Fruit fly (Drosophila melanogaster) whole organism, embryonic: ENCODE data around the gene CG14110.
A peak's percentile ranks its signal among the peaks of the same experiment; 100 is the strongest.

Experiments used
- CG11093 ChIP-seq: fragments of 200-800 bp; sonication (Bioruptor generic); IDR thresholded peaks from 3 replicates; pipeline ENCODE4 v1.3.6; 2022; ENCODE audit warnings: missing biosample characterization, missing genetic modification characterization
- CG12236 ChIP-seq: fragments of 200-800 bp; sonication (Bioruptor generic); optimal IDR thresholded peaks from 2 replicates; lab custom pipeline; 2016; ENCODE audit warnings: missing biosample characterization, missing genetic modification characterization
- CG13287 ChIP-seq: fragments of 200-800 bp; sonication (Bioruptor generic); IDR thresholded peaks from 2 replicates; pipeline ENCODE4 v1.3.6; 2022; ENCODE audit warnings: missing biosample characterization, missing genetic modification characterization; ENCODE audit not compliant: partially characterized antibody
- CG14667 ChIP-seq: fragments of 200-800 bp; sonication (Bioruptor generic); IDR thresholded peaks from 2 replicates; pipeline ENCODE4 v1.3.6; 2022; ENCODE audit warnings: missing biosample characterization, missing genetic modification characterization
- CG14860 ChIP-seq: fragments of 200-800 bp; sonication (Bioruptor generic); IDR thresholded peaks from 3 replicates; pipeline ENCODE4 v1.3.6; 2022; ENCODE audit warnings: missing biosample characterization, missing genetic modification characterization; ENCODE audit not compliant: partially characterized antibody
- CG15514 ChIP-seq: fragments of 200-800 bp; sonication (Bioruptor generic); optimal IDR thresholded peaks from 3 replicates; lab custom pipeline; 2017; ENCODE audit warnings: missing biosample characterization, missing genetic modification characterization, mild to moderate bottlenecking, moderate library complexity, missing genetic modification reagents
- CG16863 ChIP-seq: fragments of 200-800 bp; sonication (Bioruptor generic); optimal IDR thresholded peaks from 3 replicates; lab custom pipeline; 2016; ENCODE audit warnings: missing biosample characterization, missing genetic modification characterization
- CG2712 ChIP-seq: fragments of 200-800 bp; optimal IDR thresholded peaks from 3 replicates; lab custom pipeline; 2019; ENCODE audit warnings: missing biosample characterization, mild to moderate bottlenecking, missing genetic modification characterization, moderate library complexity
- CG30020 ChIP-seq: fragments of 200-800 bp; optimal IDR thresholded peaks from 2 replicates; lab custom pipeline; 2019; ENCODE audit warnings: missing biosample characterization, mild to moderate bottlenecking, missing genetic modification characterization, moderate library complexity
- CG32772 ChIP-seq: fragments of 200-800 bp; sonication (Bioruptor generic); IDR thresholded peaks from 2 replicates; pipeline ENCODE4 v1.3.6; 2022; ENCODE audit warnings: missing biosample characterization, missing genetic modification characterization
- CG4328 ChIP-seq: fragments of 200-800 bp; sonication (Bioruptor generic); optimal IDR thresholded peaks from 3 replicates; lab custom pipeline; 2017; ENCODE audit warnings: missing biosample characterization, missing genetic modification reagents, missing genetic modification characterization
- CG4360 ChIP-seq: fragments of 200-800 bp; sonication (Bioruptor generic); IDR thresholded peaks from 2 replicates; pipeline ENCODE4 v1.3.6; 2022; ENCODE audit warnings: missing biosample characterization, missing genetic modification characterization
- CG4617 ChIP-seq: fragments of 200-800 bp; sonication (Bioruptor generic); optimal IDR thresholded peaks from 3 replicates; lab custom pipeline; 2016; ENCODE audit warnings: missing biosample characterization, missing genetic modification characterization, borderline replicate concordance
- CG6683 ChIP-seq: fragments of 200-800 bp; sonication (Bioruptor generic); optimal IDR thresholded peaks from 2 replicates; lab custom pipeline; 2017; ENCODE audit warnings: missing biosample characterization, mild to moderate bottlenecking, missing genetic modification characterization, missing genetic modification reagents
- CG7839 ChIP-seq: fragments of 200-800 bp; sonication (Bioruptor generic); optimal IDR thresholded peaks from 3 replicates; lab custom pipeline; 2018; ENCODE audit warnings: missing biosample characterization, mild to moderate bottlenecking, missing genetic modification characterization, moderate library complexity
- Dfd ChIP-seq, 2 experiments: fragments of >200 bp; optimal IDR thresholded peaks; 2 replicates each; lab custom pipeline; 2017; ENCODE audit warnings: missing biosample characterization in 2 of 2, missing genetic modification characterization in 2 of 2
- Drgx ChIP-seq: fragments of 200-800 bp; sonication (Bioruptor generic); IDR thresholded peaks from 2 replicates; pipeline ENCODE4 v1.3.6; 2022; ENCODE audit warnings: missing biosample characterization, missing genetic modification characterization
- Fer1 ChIP-seq: fragments of 200-800 bp; sonication (Bioruptor generic); optimal IDR thresholded peaks from 2 replicates; lab custom pipeline; 2017; ENCODE audit warnings: missing biosample characterization, mild to moderate bottlenecking, missing genetic modification characterization
- HHEX ChIP-seq: fragments of 200-800 bp; sonication (Bioruptor generic); optimal IDR thresholded peaks from 3 replicates; lab custom pipeline; 2017; ENCODE audit warnings: missing biosample characterization, mild to moderate bottlenecking, missing genetic modification characterization, missing genetic modification reagents
- Hmr ChIP-seq: fragments of 200-800 bp; sonication (Bioruptor generic); optimal IDR thresholded peaks from 3 replicates; lab custom pipeline; 2017; ENCODE audit warnings: mild to moderate bottlenecking, missing biosample characterization, missing genetic modification reagents, missing genetic modification characterization
- Scr ChIP-seq: fragments of 200-800 bp; sonication (Bioruptor generic); IDR thresholded peaks from 2 replicates; pipeline ENCODE4 v1.3.6; 2022; ENCODE audit warnings: missing biosample characterization, missing genetic modification characterization; ENCODE audit not compliant: partially characterized antibody
- Sox100B ChIP-seq: fragments of 200-800 bp; sonication (Bioruptor generic); optimal IDR thresholded peaks from 3 replicates; lab custom pipeline; 2018; ENCODE audit warnings: missing biosample characterization, mild to moderate bottlenecking, missing genetic modification characterization
- Spps ChIP-seq: fragments of 200-800 bp; sonication (Bioruptor generic); optimal IDR thresholded peaks from 2 replicates; lab custom pipeline; 2018; ENCODE audit warnings: missing biosample characterization, mild to moderate bottlenecking, missing genetic modification characterization
- Stat92E ChIP-seq, 3 experiments: fragments of >200 bp in 2 of 3; fragments of 200-800 bp in 1 of 3; sonication (Bioruptor generic) in 1 of 3; optimal IDR thresholded peaks; 2 replicates each; lab custom pipeline; 2017 to 2019; ENCODE audit warnings: missing biosample characterization in 3 of 3, missing genetic modification characterization in 3 of 3, mild to moderate bottlenecking in 1 of 3, moderate library complexity in 1 of 3
- amos ChIP-seq: fragments of 200-800 bp; sonication (Bioruptor generic); IDR thresholded peaks from 2 replicates; pipeline ENCODE4 v1.3.6; 2022; ENCODE audit warnings: missing biosample characterization, missing genetic modification characterization; ENCODE audit not compliant: partially characterized antibody
- btn ChIP-seq: fragments of 200-800 bp; sonication (Bioruptor generic); optimal IDR thresholded peaks from 2 replicates; lab custom pipeline; 2016; ENCODE audit warnings: missing biosample characterization, missing genetic modification characterization
- dmrt11E ChIP-seq: fragments of 200-800 bp; sonication (Bioruptor generic); optimal IDR thresholded peaks from 3 replicates; lab custom pipeline; 2018; ENCODE audit warnings: missing biosample characterization, mild to moderate bottlenecking, missing genetic modification characterization, moderate library complexity
- esg ChIP-seq: fragments of 200-800 bp; sonication (Bioruptor generic); conservative IDR thresholded peaks from 2 replicates; pipeline ENCODE4 v1.3.6; 2022; ENCODE audit warnings: missing biosample characterization, missing genetic modification characterization
- eve ChIP-seq, 2 experiments: fragments of >200 bp; optimal IDR thresholded peaks; 2 replicates each; lab custom pipeline; 2017; ENCODE audit warnings: missing biosample characterization in 2 of 2, missing genetic modification characterization in 2 of 2
- fd3F ChIP-seq: fragments of 200-800 bp; sonication (Bioruptor generic); optimal IDR thresholded peaks from 2 replicates; lab custom pipeline; 2018; ENCODE audit warnings: missing biosample characterization, mild to moderate bottlenecking, missing genetic modification characterization, moderate library complexity
- grn ChIP-seq: fragments of 200-800 bp; sonication (Bioruptor generic); optimal IDR thresholded peaks from 3 replicates; lab custom pipeline; 2017; ENCODE audit warnings: missing biosample characterization, missing genetic modification characterization
- gsb ChIP-seq: fragments of 200-800 bp; sonication (Bioruptor generic); IDR thresholded peaks from 2 replicates; pipeline ENCODE4 v1.3.6; 2022; ENCODE audit warnings: missing biosample characterization, missing genetic modification characterization
- hb ChIP-seq: fragments of 200-800 bp; sonication (Bioruptor generic); IDR thresholded peaks from 3 replicates; pipeline ENCODE4 v1.3.6; 2022; ENCODE audit warnings: missing biosample characterization, missing genetic modification characterization; ENCODE audit not compliant: partially characterized antibody
- inv ChIP-seq: fragments of 200-800 bp; sonication (Bioruptor generic); IDR thresholded peaks from 2 replicates; pipeline ENCODE4 v1.3.6; 2022; ENCODE audit warnings: missing biosample characterization, missing genetic modification characterization; ENCODE audit not compliant: partially characterized antibody
- kni ChIP-seq: fragments of 200-800 bp; sonication (Bioruptor generic); optimal IDR thresholded peaks from 3 replicates; lab custom pipeline; 2017; ENCODE audit warnings: mild to moderate bottlenecking, missing biosample characterization, missing genetic modification reagents, missing genetic modification characterization
- knrl ChIP-seq: fragments of 200-800 bp; sonication (Bioruptor generic); IDR thresholded peaks from 3 replicates; pipeline ENCODE4 v1.3.6; 2022; ENCODE audit warnings: missing biosample characterization, missing genetic modification characterization; ENCODE audit not compliant: partially characterized antibody
- nerfin-2 ChIP-seq: fragments of 200-800 bp; sonication (Bioruptor generic); IDR thresholded peaks from 2 replicates; pipeline ENCODE4 v1.3.6; 2022; ENCODE audit warnings: missing biosample characterization, missing genetic modification characterization; ENCODE audit not compliant: partially characterized antibody
- peb ChIP-seq: fragments of 200-800 bp; sonication (Bioruptor generic); IDR thresholded peaks from 2 replicates; pipeline ENCODE4 v1.3.6; 2022; ENCODE audit warnings: missing biosample characterization, missing genetic modification characterization
- prd ChIP-seq, 3 experiments: fragments of >200 bp in 2 of 3; fragments of 200-800 bp in 1 of 3; sonication (Bioruptor generic) in 1 of 3; optimal IDR thresholded peaks in 2 of 3; IDR thresholded peaks in 1 of 3; 2 replicates in 2 of 3; 3 replicates in 1 of 3; pipeline versions ENCODE4 v1.3.6 to Lab custom; 2017 to 2022; ENCODE audit warnings: missing biosample characterization in 1 of 3, missing genetic modification characterization in 1 of 3
- pzg ChIP-seq: fragments of 200-800 bp; sonication (Bioruptor generic); optimal IDR thresholded peaks from 3 replicates; lab custom pipeline; 2018; ENCODE audit warnings: missing biosample characterization, mild to moderate bottlenecking, missing genetic modification characterization, moderate library complexity
- ranshi ChIP-seq: fragments of 200-800 bp; sonication (Bioruptor generic); IDR thresholded peaks from 2 replicates; pipeline ENCODE4 v1.3.6; 2022; ENCODE audit warnings: missing biosample characterization, missing genetic modification characterization
- sd ChIP-seq: fragments of 200-800 bp; sonication (Bioruptor generic); optimal IDR thresholded peaks from 3 replicates; lab custom pipeline; 2018; ENCODE audit warnings: missing biosample characterization, mild to moderate bottlenecking, missing genetic modification characterization, moderate library complexity
- sens ChIP-seq: fragments of 200-800 bp; sonication (Bioruptor generic); peaks from one replicate; lab custom pipeline; 2016; ENCODE audit warnings: missing biosample characterization, missing genetic modification characterization
- stc ChIP-seq: fragments of 200-800 bp; sonication (Bioruptor generic); IDR thresholded peaks from 2 replicates; pipeline ENCODE4 v1.3.6; 2022; ENCODE audit warnings: missing biosample characterization, missing genetic modification characterization
- sug ChIP-seq: fragments of 200-800 bp; optimal IDR thresholded peaks from 2 replicates; lab custom pipeline; 2019; ENCODE audit warnings: missing biosample characterization, mild to moderate bottlenecking, missing genetic modification characterization, moderate library complexity
- tll ChIP-seq, 2 experiments: fragments of 200-800 bp in 1 of 2; fragments of >200 bp in 1 of 2; sonication (Bioruptor generic) in 1 of 2; optimal IDR thresholded peaks; 2 replicates each; lab custom pipeline; 2017 to 2019; ENCODE audit warnings: missing biosample characterization in 2 of 2, missing genetic modification characterization in 2 of 2, mild to moderate bottlenecking in 1 of 2, moderate library complexity in 1 of 2
- tna ChIP-seq: fragments of 200-800 bp; sonication (Bioruptor generic); IDR thresholded peaks from 2 replicates; pipeline ENCODE4 v1.3.6; 2022; ENCODE audit warnings: missing biosample characterization, missing genetic modification characterization; ENCODE audit not compliant: partially characterized antibody
- vnd ChIP-seq: fragments of 200-800 bp; sonication (Bioruptor generic); IDR thresholded peaks from 3 replicates; pipeline ENCODE4 v1.3.6; 2022; ENCODE audit warnings: missing biosample characterization, missing genetic modification characterization; ENCODE audit not compliant: partially characterized antibody
- wor ChIP-seq: fragments of 200-800 bp; sonication (Bioruptor generic); IDR thresholded peaks from 2 replicates; pipeline ENCODE4 v1.3.6; 2022; ENCODE audit warnings: missing biosample characterization, missing genetic modification characterization
- yki ChIP-seq: fragments of >200 bp; optimal IDR thresholded peaks from 3 replicates; lab custom pipeline; 2018

Gene CG14110

dm6 chr3L:13432791-13433190 lies 48.2 kb downstream of the CG14110 start (continued):
- TF ChIP-seq CG2712 = no peak
- no peak for TF ChIP-seq dmrt11E (tag; lab: Kevin White, UChicago)
- no peak for TF ChIP-seq CG15514 (GFP tag; lab: Kevin White, UChicago)
- TF ChIP-seq nerfin-2 (GFP tag; lab: Robert Waterston, UW) = peak; percentile 55; the same call in 1 of the 2 replicates
- TF ChIP-seq tll (GFP tag; optimal IDR thresholded peaks at IDR 0.05; lab: Kevin White, UChicago) = no peak
- no peak for TF ChIP-seq eve (GFP tag; optimal IDR thresholded peaks at IDR 0.05; lab: Kevin White, UChicago)
- no peak for TF ChIP-seq CG14667
- TF ChIP-seq CG4617 = no peak
- TF ChIP-seq Drgx (GFP tag; lab: Robert Waterston, UW) = no peak
- TF ChIP-seq Sox100B = no peak
- TF ChIP-seq CG4360 = no peak
- TF ChIP-seq CG4328 (GFP tag; lab: Kevin White, UChicago) = no peak
- no peak for TF ChIP-seq CG12236 (GFP tag; lab: Kevin White, UChicago)
- TF ChIP-seq Stat92E (GFP tag; optimal IDR thresholded peaks at IDR 0.05; lab: Kevin White, UChicago) = peak in 1 of 3 experiments; percentile 38
- no peak for TF ChIP-seq CG11093
- no peak for TF ChIP-seq btn
- peak; percentile 79 for TF ChIP-seq amos (GFP tag; lab: Robert Waterston, UW)
- TF ChIP-seq grn (GFP tag; lab: Kevin White, UChicago) = no peak
- TF ChIP-seq yki = no peak
- TF ChIP-seq CG16863 = no peak
- TF ChIP-seq sens (GFP tag; lab: Kevin White, UChicago) = peak; percentile 54
- TF ChIP-seq esg = no peak
- TF ChIP-seq CG30020 = no peak
- no peak for TF ChIP-seq CG32772 (GFP tag; lab: Robert Waterston, UW)
- TF ChIP-seq CG6683 = no peak
- no peak for TF ChIP-seq peb (GFP tag; lab: Robert Waterston, UW)
- no peak for TF ChIP-seq wor
- no peak for TF ChIP-seq prd (optimal IDR thresholded peaks at IDR 0.05; lab: Kevin White, UChicago)
- no peak for TF ChIP-seq prd (GFP tag; IDR thresholded peaks at IDR 0.05; lab: Robert Waterston, UW)
- no peak for TF ChIP-seq pzg (GFP tag; lab: Kevin White, UChicago)
- TF ChIP-seq Dfd (GFP tag; optimal IDR thresholded peaks at IDR 0.05; lab: Kevin White, UChicago) = no peak
- TF ChIP-seq CG7839 (tag; lab: Kevin White, UChicago) = no peak
- no peak for TF ChIP-seq Spps (tag; lab: Kevin White, UChicago)
- TF ChIP-seq stc (GFP tag; lab: Robert Waterston, UW) = no peak
- TF ChIP-seq sug (tag; lab: Kevin White, UChicago) = no peak
- no peak for TF ChIP-seq Fer1 (GFP tag; lab: Kevin White, UChicago)
- TF ChIP-seq, all 482 proteins: peak for 38

dm6 chr3L:13433522-13433921 lies 48.9 kb downstream of the CG14110 start:
- peak; percentile 54 for TF ChIP-seq knrl (GFP tag; lab: Robert Waterston, UW)
- TF ChIP-seq inv (GFP tag; lab: Robert Waterston, UW) = peak; percentile 38; the same call in 1 of the 2 replicates
- TF ChIP-seq ranshi (GFP tag; lab: Robert Waterston, UW) = no peak
- TF ChIP-seq grn (GFP tag; lab: Kevin White, UChicago) = peak; percentile 65
- TF ChIP-seq Hmr (GFP tag; lab: Kevin White, UChicago) = no peak
- TF ChIP-seq sd (tag; lab: Kevin White, UChicago) = no peak
- TF ChIP-seq hb (GFP tag; lab: Robert Waterston, UW) = peak; percentile 43; the same call in 1 of the 3 replicates
- peak; percentile 56 for TF ChIP-seq Scr (GFP tag; lab: Robert Waterston, UW)
- no peak for TF ChIP-seq fd3F (GFP tag; lab: Kevin White, UChicago)
- peak; percentile 66 for TF ChIP-seq CG14860
- peak; percentile 78 for TF ChIP-seq tna
- TF ChIP-seq kni (GFP tag; lab: Kevin White, UChicago) = no peak
- TF ChIP-seq CG13287 (GFP tag; lab: Robert Waterston, UW) = peak; percentile 31; the same call in 1 of the 2 replicates
- TF ChIP-seq gsb = no peak
- TF ChIP-seq sens (GFP tag; lab: Kevin White, UChicago) = peak; percentile 53
- no peak for TF ChIP-seq HHEX (GFP tag; lab: Kevin White, UChicago)
- peak; percentile 57; the same call in 2 of the 3 replicates for TF ChIP-seq vnd (GFP tag; lab: Robert Waterston, UW)
